Worm (Caenorhabditis elegans) whole organism, L3 larva: ENCODE results near the gene wdr-46.

Source experiments
- ama-1 ChIP-seq: fragments of 150-350 bp; optimal IDR thresholded peaks from 2 replicates; lab custom pipeline; 2018
- nfya-1 ChIP-seq: sonication (generic microtip); optimal IDR thresholded peaks from 2 replicates; lab custom pipeline; 2017; ENCODE audit warnings: missing genetic modification characterization, mild to moderate bottlenecking, missing compliant biosample characterization, antibody characterized with exemption, moderate library complexity; ENCODE audit not compliant: insufficient read depth

- no peak for TF ChIP-seq nfya-1 (tag; lab: Kevin White, UChicago)
- TF ChIP-seq ama-1 (lab: Kevin White, UChicago): no peak
Observed at ce11 chrIV:12379784-12380183, 7.7 kb downstream of the wdr-46 start, which contains the start of gene thn-1.
